Fruit fly (Drosophila melanogaster) whole organism, wandering third instar larva: ENCODE measurements around the gene CG10096.

ENCODE experiments used
- Abd-B ChIP-seq: fragments of >200 bp; optimal IDR thresholded peaks from 2 replicates; lab custom pipeline; 2017; ENCODE audit warnings: missing biosample characterization, missing genetic modification characterization
- CG9705 ChIP-seq: fragments of 200-800 bp; sonication (Bioruptor generic); optimal IDR thresholded peaks from 2 replicates; lab custom pipeline; 2018; ENCODE audit warnings: missing biosample characterization, mild to moderate bottlenecking, missing genetic modification characterization
- CrebA ChIP-seq: fragments of 200-800 bp; sonication (Bioruptor generic); optimal IDR thresholded peaks from 2 replicates; lab custom pipeline; 2016; ENCODE audit warnings: missing biosample characterization, mild to moderate bottlenecking, missing genetic modification characterization, borderline replicate concordance
- Dfd ChIP-seq: fragments of >200 bp; optimal IDR thresholded peaks from 2 replicates; lab custom pipeline; 2017; ENCODE audit warnings: missing biosample characterization, missing genetic modification characterization
- Dif ChIP-seq: fragments of 200-275, 200-300 bp; sonication (Bioruptor generic); optimal IDR thresholded peaks from 2 replicates; lab custom pipeline; 2018; ENCODE audit warnings: missing biosample characterization, missing genetic modification characterization; ENCODE audit not compliant: partially characterized antibody
- GATAd ChIP-seq: sonication (Bioruptor generic); optimal IDR thresholded peaks from 2 replicates; lab custom pipeline; 2016; ENCODE audit warnings: missing biosample characterization, missing genetic modification characterization
- HLH106 ChIP-seq: fragments of 200-800 bp; optimal IDR thresholded peaks from 3 replicates; lab custom pipeline; 2019; ENCODE audit warnings: missing biosample characterization, mild to moderate bottlenecking, missing genetic modification characterization, moderate library complexity
- Hr78 ChIP-seq: fragments of >200 bp; optimal IDR thresholded peaks from 2 replicates; lab custom pipeline; 2017; ENCODE audit warnings: missing biosample characterization, missing genetic modification characterization
- Hr83 ChIP-seq: fragments of 200-300 bp; sonication (Bioruptor generic); optimal IDR thresholded peaks from 2 replicates; lab custom pipeline; 2016; ENCODE audit warnings: missing biosample characterization, mild to moderate bottlenecking, missing genetic modification characterization, moderate library complexity; ENCODE audit not compliant: poor library complexity, severe bottlenecking
- Myc ChIP-seq: fragments of >200 bp; optimal IDR thresholded peaks from 2 replicates; lab custom pipeline; 2017
- OdsH ChIP-seq: fragments of 200-800 bp; sonication (Bioruptor generic); optimal IDR thresholded peaks from 2 replicates; lab custom pipeline; 2016; ENCODE audit warnings: missing biosample characterization, mild to moderate bottlenecking, missing genetic modification characterization
- Rel ChIP-seq, 2 experiments: fragments of 200-800 bp; sonication (Bioruptor generic) in 1 of 2; optimal IDR thresholded peaks; 2 replicates in 1 of 2; 3 replicates in 1 of 2; lab custom pipeline; 2016 to 2019; ENCODE audit warnings: mild to moderate bottlenecking in 2 of 2, missing biosample characterization in 2 of 2, missing genetic modification characterization in 2 of 2, moderate library complexity in 1 of 2
- Sp1 ChIP-seq: fragments of 200-800 bp; sonication (Bioruptor generic); optimal IDR thresholded peaks from 3 replicates; lab custom pipeline; 2019; ENCODE audit warnings: missing biosample characterization, mild to moderate bottlenecking, missing genetic modification characterization, moderate library complexity
- Vsx2 ChIP-seq: fragments of 200-300, 225-300 bp; sonication (Bioruptor generic); optimal IDR thresholded peaks from 2 replicates; lab custom pipeline; 2018; ENCODE audit warnings: missing biosample characterization, missing genetic modification characterization; ENCODE audit not compliant: partially characterized antibody
- br ChIP-seq: fragments of 200-800 bp; sonication (Bioruptor generic); optimal IDR thresholded peaks from 2 replicates; lab custom pipeline; 2016; ENCODE audit warnings: missing biosample characterization, missing genetic modification characterization
- brk ChIP-seq: fragments of 200-800 bp; sonication (Bioruptor generic); optimal IDR thresholded peaks from 2 replicates; lab custom pipeline; 2016; ENCODE audit warnings: missing biosample characterization, mild to moderate bottlenecking, missing genetic modification characterization
- dmrt93B ChIP-seq: fragments of 200-800 bp; sonication (Bioruptor generic); optimal IDR thresholded peaks from 2 replicates; lab custom pipeline; 2018; ENCODE audit warnings: missing biosample characterization, mild to moderate bottlenecking, missing genetic modification characterization
- dsf ChIP-seq: sonication (Bioruptor generic); optimal IDR thresholded peaks from 2 replicates; lab custom pipeline; 2016; ENCODE audit warnings: missing biosample characterization, missing genetic modification characterization, borderline replicate concordance
- ey ChIP-seq: fragments of 200-800 bp; sonication (Bioruptor generic); optimal IDR thresholded peaks from 2 replicates; lab custom pipeline; 2016; ENCODE audit warnings: missing biosample characterization, missing genetic modification characterization
- foxo ChIP-seq, 2 experiments: fragments of 200-800 bp; sonication (Bioruptor generic); optimal IDR thresholded peaks; 2 replicates in 1 of 2; 3 replicates in 1 of 2; lab custom pipeline; 2016 to 2017; ENCODE audit warnings: missing biosample characterization in 2 of 2, missing genetic modification characterization in 2 of 2
- fru ChIP-seq: fragments of 200-800 bp; sonication (Bioruptor generic); optimal IDR thresholded peaks from 3 replicates; lab custom pipeline; 2016; ENCODE audit warnings: missing biosample characterization, mild to moderate bottlenecking, missing genetic modification characterization
- h ChIP-seq: fragments of 200-800 bp; sonication (Bioruptor generic); optimal IDR thresholded peaks from 3 replicates; lab custom pipeline; 2016; ENCODE audit warnings: missing biosample characterization, mild to moderate bottlenecking, missing genetic modification characterization
- jim ChIP-seq: fragments of 175-275, 200-325 bp; sonication (Bioruptor generic); optimal IDR thresholded peaks from 2 replicates; lab custom pipeline; 2016; ENCODE audit warnings: missing biosample characterization, mild to moderate bottlenecking, missing genetic modification characterization
- pan ChIP-seq: fragments of >200 bp; optimal IDR thresholded peaks from 2 replicates; lab custom pipeline; 2017
- psq ChIP-seq: fragments of 200-800 bp; sonication (Bioruptor generic); optimal IDR thresholded peaks from 3 replicates; lab custom pipeline; 2017; ENCODE audit warnings: missing biosample characterization, mild to moderate bottlenecking, missing genetic modification characterization, moderate library complexity
- rgr ChIP-seq: fragments of 200-800 bp; sonication (Bioruptor generic); optimal IDR thresholded peaks from 3 replicates; lab custom pipeline; 2016; ENCODE audit warnings: missing biosample characterization, mild to moderate bottlenecking, missing genetic modification characterization
- sage ChIP-seq: fragments of 200-800 bp; sonication (Bioruptor generic); optimal IDR thresholded peaks from 2 replicates; lab custom pipeline; 2016; ENCODE audit warnings: missing biosample characterization, mild to moderate bottlenecking, missing genetic modification characterization
- sv ChIP-seq: fragments of 200-800 bp; sonication (Bioruptor generic); optimal IDR thresholded peaks from 3 replicates; lab custom pipeline; 2016; ENCODE audit warnings: missing biosample characterization, missing genetic modification characterization
- usp ChIP-seq: fragments of >200 bp; optimal IDR thresholded peaks from 2 replicates; lab custom pipeline; 2017; ENCODE audit warnings: missing biosample characterization, missing genetic modification characterization
- woc ChIP-seq: sonication (Bioruptor generic); optimal IDR thresholded peaks from 2 replicates; lab custom pipeline; 2016; ENCODE audit warnings: missing biosample characterization, mild to moderate bottlenecking, missing genetic modification characterization

Gene CG10096

dm6 chr3R:12359837-12360236 lies 35.9 kb downstream of the CG10096 start, which contains the start of gene CG4115:
Gene CG4115 (plus strand): TSS chr3R:12360008.
- TF ChIP-seq ey (GFP tag; lab: Kevin White, UChicago) (no peak), woc (GFP tag; lab: Kevin White, UChicago) (peak; percentile 15), rgr (no peak), pan (lab: Kevin White, UChicago) (no peak), Dif (GFP tag; lab: Kevin White, UChicago) (peak; percentile 20), psq (GFP tag; lab: Kevin White, UChicago) (no peak), HLH106 (no peak), Myc (lab: Kevin White, UChicago) (no peak), OdsH (no peak), CrebA (no peak), Dfd (GFP tag; lab: Kevin White, UChicago) (no peak), brk (GFP tag; lab: Kevin White, UChicago) (no peak), Rel (GFP tag; optimal IDR thresholded peaks at IDR 0.05; lab: Kevin White, UChicago) (no peak), Rel (tag; optimal IDR thresholded peaks at IDR 0.05; lab: Kevin White, UChicago) (peak; percentile 94), Sp1 (GFP tag; lab: Kevin White, UChicago) (no peak)
- TF ChIP-seq, all 38 proteins: peak for 3

DNA sequence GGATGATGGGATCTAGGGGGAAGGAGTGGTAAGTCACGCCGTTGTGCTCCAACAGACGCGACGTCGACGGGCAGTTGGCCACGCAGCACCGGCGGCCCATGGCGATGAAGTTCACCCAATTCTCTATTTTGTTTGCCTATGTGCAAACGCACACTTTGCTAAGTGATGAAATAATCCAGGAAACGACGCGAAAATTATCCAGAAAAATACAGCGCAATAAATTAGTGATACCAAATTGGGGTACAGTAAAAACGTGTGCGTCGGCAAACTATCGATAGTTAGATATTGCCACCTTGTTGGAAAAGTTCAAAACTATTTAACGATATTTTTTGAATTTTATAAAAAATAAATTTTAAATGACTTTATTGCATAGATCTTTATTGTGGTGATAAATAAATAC lies 39.7 kb downstream of the CG10096 start, which contains the start of gene MBD-R2:
Gene MBD-R2, minus strand, starts transcription at position 222 of the 400 bp plus-strand sequence.
- TF ChIP-seq Rel (GFP tag; optimal IDR thresholded peaks at IDR 0.05; lab: Kevin White, UChicago), result no peak
- peak; percentile 22 for TF ChIP-seq Rel (tag; optimal IDR thresholded peaks at IDR 0.05; lab: Kevin White, UChicago)
- no peak for TF ChIP-seq Hr78 (GFP tag; lab: Kevin White, UChicago)
- no peak for TF ChIP-seq jim (GFP tag; lab: Kevin White, UChicago)
- no peak for TF ChIP-seq CrebA
- no peak for TF ChIP-seq psq (GFP tag; lab: Kevin White, UChicago)
- TF ChIP-seq Sp1 (GFP tag; lab: Kevin White, UChicago), result no peak
- TF ChIP-seq Myc (lab: Kevin White, UChicago), result no peak
- peak; percentile 12 for TF ChIP-seq sage (GFP tag; lab: Kevin White, UChicago)
- TF ChIP-seq dsf, result no peak
- no peak for TF ChIP-seq sv (GFP tag; lab: Kevin White, UChicago)
- no peak for TF ChIP-seq dmrt93B (GFP tag; lab: Kevin White, UChicago)
- no peak for TF ChIP-seq br (GFP tag; lab: Kevin White, UChicago)
- TF ChIP-seq fru (GFP tag; lab: Kevin White, UChicago), result no peak
- no peak for TF ChIP-seq Dif (GFP tag; lab: Kevin White, UChicago)
- no peak for TF ChIP-seq pan (lab: Kevin White, UChicago)

- TF ChIP-seq Dfd (GFP tag; lab: Kevin White, UChicago), result no peak
- TF ChIP-seq dsf, result no peak
- TF ChIP-seq Hr83 (GFP tag; lab: Kevin White, UChicago), result no peak
- TF ChIP-seq jim (GFP tag; lab: Kevin White, UChicago), result no peak
- TF ChIP-seq CG9705 (GFP tag; lab: Kevin White, UChicago), result no peak
- no peak for TF ChIP-seq CrebA
- no peak for TF ChIP-seq Vsx2
- no peak for TF ChIP-seq Dif (GFP tag; lab: Kevin White, UChicago)
- TF ChIP-seq Abd-B (GFP tag; lab: Kevin White, UChicago), result no peak
- TF ChIP-seq usp (GFP tag; lab: Kevin White, UChicago), result no peak
- TF ChIP-seq rgr, result no peak
- no peak for TF ChIP-seq dmrt93B (GFP tag; lab: Kevin White, UChicago)
Measured at dm6 chr3R:12352003-12352402, 43.8 kb downstream of the CG10096 start, which contains the start of gene CG10041. Gene CG10041 (minus strand): TSS chr3R:12352103.

DNA sequence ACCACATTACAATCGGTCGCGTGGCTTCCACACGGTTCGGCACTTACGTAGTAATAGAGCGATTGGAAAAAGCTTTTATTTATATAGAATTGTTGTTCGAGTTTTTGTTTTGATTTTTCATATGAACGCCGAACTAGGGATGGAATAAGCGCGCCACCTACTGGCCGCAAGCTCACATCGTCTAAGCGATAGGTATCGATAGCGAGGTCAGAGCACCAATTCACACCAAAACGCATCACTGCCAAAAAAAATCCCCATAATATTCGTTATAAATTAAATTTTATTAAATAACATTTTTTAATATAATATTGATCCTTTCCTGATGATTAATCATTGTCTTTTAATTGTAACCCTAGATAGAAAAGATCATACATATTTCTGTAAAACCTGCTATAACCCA lies 45.3 kb downstream of the CG10096 start, which contains the start of gene CG10038:
Gene CG10038, minus strand, starts transcription at position 148 of the 400 bp plus-strand sequence.
- peak; percentile 43 for TF ChIP-seq h (GFP tag; lab: Kevin White, UChicago)
- peak; percentile 25 for TF ChIP-seq HLH106
- TF ChIP-seq Hr83 (GFP tag; lab: Kevin White, UChicago), result peak; percentile 64
- peak; percentile 6 for TF ChIP-seq GATAd (GFP tag; lab: Kevin White, UChicago)
- TF ChIP-seq foxo (GFP tag; optimal IDR thresholded peaks at IDR 0.05; lab: Kevin White, UChicago), result peak in 1 of 2 experiments; percentile 54
- no peak for TF ChIP-seq CG9705 (GFP tag; lab: Kevin White, UChicago)
- peak; percentile 42 for TF ChIP-seq rgr
- TF ChIP-seq sage (GFP tag; lab: Kevin White, UChicago), result peak; percentile 40
- TF ChIP-seq Myc (lab: Kevin White, UChicago), result no peak
- no peak for TF ChIP-seq Sp1 (GFP tag; lab: Kevin White, UChicago)
- TF ChIP-seq Rel (GFP tag; optimal IDR thresholded peaks at IDR 0.05; lab: Kevin White, UChicago), result no peak
- peak; percentile 99 for TF ChIP-seq Rel (tag; optimal IDR thresholded peaks at IDR 0.05; lab: Kevin White, UChicago)
- TF ChIP-seq, all 38 proteins: peak for 8
